Fruit fly (Drosophila melanogaster): ENCODE measurements around the gene RpS10b.

RpS10b gene

DNA sequence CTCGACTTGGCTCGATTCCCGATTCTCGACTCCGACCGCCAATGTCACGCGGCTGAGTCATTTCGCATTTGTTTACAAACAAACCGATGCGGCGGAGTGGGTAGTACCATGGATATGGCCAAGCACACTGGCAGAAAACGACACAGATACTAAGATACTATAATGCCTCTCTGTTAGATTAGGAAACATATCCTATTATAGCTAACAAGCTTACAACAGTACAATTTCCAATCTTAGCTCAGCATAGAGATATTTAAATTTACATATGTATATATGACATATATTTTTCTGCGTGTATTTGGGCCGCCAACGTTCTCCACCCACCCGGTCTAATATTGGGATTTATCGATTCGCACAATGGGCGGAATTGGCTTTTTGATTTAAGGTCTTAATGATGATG, 6.1 kb downstream of the RpS10b start (continued):
- TF ChIP-seq peb (GFP tag; IDR thresholded peaks at IDR 0.05) = peak; percentile 40; the same call in 1 of the 2 replicates
- peak; percentile 43 to 62 for TF ChIP-seq chif (GFP tag; optimal IDR thresholded peaks at IDR 0.05)
- TF ChIP-seq twi (tag; optimal IDR thresholded peaks at IDR 0.05) = no peak
- TF ChIP-seq CG18599 (GFP tag; optimal IDR thresholded peaks at IDR 0.05) = peak; percentile 81
- no peak for TF ChIP-seq Tbp (GFP tag; optimal IDR thresholded peaks at IDR 0.05)
- TF ChIP-seq pzg (GFP tag; optimal IDR thresholded peaks at IDR 0.05) = no peak
- TF ChIP-seq CG10565 (GFP tag; optimal IDR thresholded peaks at IDR 0.05) = no peak
- TF ChIP-seq az2 (GFP tag; optimal IDR thresholded peaks at IDR 0.05) = peak; percentile 58
- peak; percentile 74 for TF ChIP-seq CG6813 (GFP tag; optimal IDR thresholded peaks at IDR 0.05)
- TF ChIP-seq HmgD (GFP tag; optimal IDR thresholded peaks at IDR 0.05) = no peak
- peak; percentile 43 for TF ChIP-seq pnt (GFP tag; optimal IDR thresholded peaks at IDR 0.05)
- TF ChIP-seq CG32767 (GFP tag; IDR thresholded peaks at IDR 0.05) = peak; percentile 68
- peak; percentile 81 for TF ChIP-seq CG17359 (tag; optimal IDR thresholded peaks at IDR 0.05)
- peak; percentile 67 to 79 for TF ChIP-seq dpn (GFP tag; optimal IDR thresholded peaks at IDR 0.05)
- peak; percentile 36 for TF ChIP-seq crc (GFP tag; optimal IDR thresholded peaks at IDR 0.05)
- peak; percentile 47 for TF ChIP-seq CG31388 (GFP tag; optimal IDR thresholded peaks at IDR 0.05)
- TF ChIP-seq lmd (GFP tag; IDR thresholded peaks at IDR 0.05) = peak; percentile 83
- peak; percentile 73 for TF ChIP-seq CG10959 (GFP tag; IDR thresholded peaks at IDR 0.05)
- TF ChIP-seq Atf6 (GFP tag; IDR thresholded peaks at IDR 0.05) = peak; percentile 89
- TF ChIP-seq Adf1 (GFP tag; IDR thresholded peaks at IDR 0.05) = peak; percentile 56; the same call in 1 of the 2 replicates
- peak; percentile 82 for TF ChIP-seq Dbx (GFP tag; IDR thresholded peaks at IDR 0.05)
- peak; percentile 74 for TF ChIP-seq CG3847 (GFP tag; IDR thresholded peaks at IDR 0.05)
- no peak for TF ChIP-seq odd (GFP tag; optimal IDR thresholded peaks at IDR 0.05)
- peak; percentile 65 for TF ChIP-seq toy (GFP tag; IDR thresholded peaks at IDR 0.05)
- peak; percentile 57 for TF ChIP-seq ems (GFP tag; optimal IDR thresholded peaks at IDR 0.05)
- peak; percentile 59 for TF ChIP-seq Hand (GFP tag; optimal IDR thresholded peaks at IDR 0.05)
- TF ChIP-seq gem (tag; optimal IDR thresholded peaks at IDR 0.05) = peak; percentile 80
- TF ChIP-seq CG43689 (GFP tag; IDR thresholded peaks at IDR 0.05) = no peak
- TF ChIP-seq Bgb (GFP tag; IDR thresholded peaks at IDR 0.05; ENCODE audit: partially characterized antibody) = no peak
- TF ChIP-seq CG7786 (GFP tag; optimal IDR thresholded peaks at IDR 0.05) = peak; percentile 38
- peak; percentile 27 for TF ChIP-seq zf30C (GFP tag; optimal IDR thresholded peaks at IDR 0.05)
- peak; percentile 70 for TF ChIP-seq Blimp-1 (GFP tag; optimal IDR thresholded peaks at IDR 0.05)
- TF ChIP-seq Opbp (GFP tag; IDR thresholded peaks at IDR 0.05; ENCODE audit: partially characterized antibody) = no peak
- peak; percentile 59 for TF ChIP-seq ssp (GFP tag; IDR thresholded peaks at IDR 0.05)
- no peak for TF ChIP-seq CG6791 (GFP tag; IDR thresholded peaks at IDR 0.05; ENCODE audit: partially characterized antibody)
- no peak for TF ChIP-seq Hr39 (optimal IDR thresholded peaks at IDR 0.05)
- TF ChIP-seq CG1024 (GFP tag; IDR thresholded peaks at IDR 0.05) = peak; percentile 46; the same call in 1 of the 2 replicates
- TF ChIP-seq CG9876 (GFP tag; optimal IDR thresholded peaks at IDR 0.05) = no peak
- TF ChIP-seq chinmo (GFP tag; IDR thresholded peaks at IDR 0.05; ENCODE audit: partially characterized antibody) = no peak
- TF ChIP-seq CG11504 (tag; optimal IDR thresholded peaks at IDR 0.05) = peak; percentile 87
- no peak for TF ChIP-seq NC2β (GFP tag; optimal IDR thresholded peaks at IDR 0.05)
- peak; percentile 75 for TF ChIP-seq cwo (GFP tag; optimal IDR thresholded peaks at IDR 0.05)
- TF ChIP-seq CG6765 (GFP tag; optimal IDR thresholded peaks at IDR 0.05) = peak; percentile 72
- TF ChIP-seq Sox100B (GFP tag; optimal IDR thresholded peaks at IDR 0.05) = peak; percentile 53
- TF ChIP-seq al (GFP tag; IDR thresholded peaks at IDR 0.05) = peak; percentile 87
- peak; percentile 58 for TF ChIP-seq ap (GFP tag; IDR thresholded peaks at IDR 0.05)
- TF ChIP-seq bigmax (GFP tag; optimal IDR thresholded peaks at IDR 0.05) = no peak
- peak; percentile 71 for TF ChIP-seq fd3F (GFP tag; optimal IDR thresholded peaks at IDR 0.05)
- peak; percentile 18 for TF ChIP-seq CG17568 (GFP tag; optimal IDR thresholded peaks at IDR 0.05)
- TF ChIP-seq CG15696 (tag; optimal IDR thresholded peaks at IDR 0.05) = peak; percentile 25
- TF ChIP-seq Optix (GFP tag; IDR thresholded peaks at IDR 0.05) = 0 out of 3 replicates have a peak, but pooled peaks have one; percentile 27

Measured in whole organism, embryonic.